Fruit fly (Drosophila melanogaster) whole organism, embryonic: ENCODE results near the gene Slu7.

Source experiments
- Adf1 ChIP-seq: fragments of 200-800 bp; sonication (Bioruptor generic); IDR thresholded peaks from 2 replicates; pipeline ENCODE4 v1.3.6; 2022; ENCODE audit warnings: missing biosample characterization, missing genetic modification characterization
- CG10366 ChIP-seq: fragments of 200-800 bp; sonication (Bioruptor generic); IDR thresholded peaks from 2 replicates; pipeline ENCODE4 v1.3.6; 2022; ENCODE audit warnings: missing biosample characterization, missing genetic modification characterization
- CG10431 ChIP-seq: fragments of 200-800 bp; sonication (Bioruptor generic); optimal IDR thresholded peaks from 3 replicates; lab custom pipeline; 2018; ENCODE audit warnings: missing biosample characterization, mild to moderate bottlenecking, missing genetic modification characterization
- CG10462 ChIP-seq: fragments of 200-800 bp; sonication (Bioruptor generic); optimal IDR thresholded peaks from 2 replicates; lab custom pipeline; 2016; ENCODE audit warnings: missing biosample characterization, missing genetic modification characterization
- CG11560 ChIP-seq: fragments of 200-800 bp; sonication (Bioruptor generic); IDR thresholded peaks from 3 replicates; pipeline ENCODE4 v1.3.6; 2022; ENCODE audit warnings: missing biosample characterization, missing genetic modification characterization
- CG12744 ChIP-seq: fragments of 200-800 bp; sonication (Bioruptor generic); optimal IDR thresholded peaks from 2 replicates; lab custom pipeline; 2016; ENCODE audit warnings: missing biosample characterization, missing genetic modification characterization
- CG12942 ChIP-seq: fragments of 200-800 bp; sonication (Bioruptor generic); optimal IDR thresholded peaks from 3 replicates; lab custom pipeline; 2016; ENCODE audit warnings: missing biosample characterization, missing genetic modification characterization
- CG14014 ChIP-seq: fragments of 200-800 bp; sonication (Bioruptor generic); IDR thresholded peaks from 2 replicates; pipeline ENCODE4 v1.3.6; 2022; ENCODE audit warnings: missing biosample characterization, missing genetic modification characterization
- CG15696 ChIP-seq: fragments of 200-800 bp; sonication (Bioruptor generic); optimal IDR thresholded peaks from 2 replicates; lab custom pipeline; 2019; ENCODE audit warnings: missing biosample characterization, mild to moderate bottlenecking, missing genetic modification characterization, moderate library complexity
- CG1602 ChIP-seq: fragments of 200-800 bp; sonication (Bioruptor generic); optimal IDR thresholded peaks from 3 replicates; lab custom pipeline; 2016; ENCODE audit warnings: missing biosample characterization, missing genetic modification characterization
- CG16779 ChIP-seq: fragments of 200-800 bp; sonication (Bioruptor generic); IDR thresholded peaks from 2 replicates; pipeline ENCODE4 v1.3.6; 2022; ENCODE audit warnings: missing biosample characterization, missing genetic modification characterization
- CG16813 ChIP-seq: fragments of 200-800 bp; sonication (Bioruptor generic); IDR thresholded peaks from 3 replicates; pipeline ENCODE4 v1.3.6; 2022; ENCODE audit warnings: missing biosample characterization, missing genetic modification characterization; ENCODE audit not compliant: partially characterized antibody
- CG3065 ChIP-seq: fragments of 200-800 bp; sonication (Bioruptor generic); optimal IDR thresholded peaks from 2 replicates; lab custom pipeline; 2016; ENCODE audit warnings: missing biosample characterization, missing genetic modification characterization
- CG3726 ChIP-seq: fragments of 200-800 bp; sonication (Bioruptor generic); IDR thresholded peaks from 3 replicates; pipeline ENCODE4, ENCODE4 v1.3.6; 2022; ENCODE audit warnings: missing biosample characterization, missing genetic modification characterization
- CG3838 ChIP-seq: fragments of 200-800 bp; sonication (Bioruptor generic); optimal IDR thresholded peaks from 3 replicates; lab custom pipeline; 2016; ENCODE audit warnings: missing biosample characterization, missing genetic modification characterization
- CG3995 ChIP-seq: fragments of 200-800 bp; sonication (Bioruptor generic); optimal IDR thresholded peaks from 3 replicates; lab custom pipeline; 2016; ENCODE audit warnings: missing biosample characterization, missing genetic modification characterization
- CG4282 ChIP-seq: fragments of 200-800 bp; sonication (Bioruptor generic); optimal IDR thresholded peaks from 2 replicates; lab custom pipeline; 2016; ENCODE audit warnings: missing biosample characterization, missing genetic modification characterization
- CG4360 ChIP-seq: fragments of 200-800 bp; sonication (Bioruptor generic); IDR thresholded peaks from 2 replicates; pipeline ENCODE4 v1.3.6; 2022; ENCODE audit warnings: missing biosample characterization, missing genetic modification characterization
- CG4707 ChIP-seq: fragments of 200-800 bp; sonication (Bioruptor generic); optimal IDR thresholded peaks from 2 replicates; lab custom pipeline; 2018; ENCODE audit warnings: missing biosample characterization, mild to moderate bottlenecking, missing genetic modification characterization, moderate library complexity
- CG6654 ChIP-seq: fragments of 200-800 bp; sonication (Bioruptor generic); optimal IDR thresholded peaks from 2 replicates; lab custom pipeline; 2017; ENCODE audit warnings: missing biosample characterization, mild to moderate bottlenecking, missing genetic modification characterization
- CG7745 ChIP-seq: fragments of 200-800 bp; sonication (Bioruptor generic); optimal IDR thresholded peaks from 2 replicates; lab custom pipeline; 2018; ENCODE audit warnings: missing biosample characterization, mild to moderate bottlenecking, missing genetic modification characterization, moderate library complexity
- Dek ChIP-seq: fragments of 200-800 bp; sonication (Bioruptor generic); optimal IDR thresholded peaks from 3 replicates; lab custom pipeline; 2019; ENCODE audit warnings: missing biosample characterization, mild to moderate bottlenecking, missing genetic modification characterization, moderate library complexity
- Doc3 ChIP-seq: fragments of 200-800 bp; sonication (Bioruptor generic); IDR thresholded peaks from 3 replicates; pipeline ENCODE4 v1.3.6; 2022; ENCODE audit warnings: missing biosample characterization, missing genetic modification characterization; ENCODE audit not compliant: partially characterized antibody
- HLH3B ChIP-seq: fragments of 200-800 bp; sonication (Bioruptor generic); IDR thresholded peaks from 2 replicates; pipeline ENCODE4 v1.3.6; 2022; ENCODE audit warnings: missing biosample characterization, missing genetic modification characterization
- Hr51 ChIP-seq, 2 experiments: fragments of 200-800 bp; sonication (Bioruptor generic); optimal IDR thresholded peaks; 2 replicates in 1 of 2; 3 replicates in 1 of 2; lab custom pipeline; 2016 to 2018; ENCODE audit warnings: missing biosample characterization in 2 of 2, missing genetic modification characterization in 2 of 2, mild to moderate bottlenecking in 1 of 2, moderate library complexity in 1 of 2
- Meics ChIP-seq: fragments of 200-800 bp; sonication (Bioruptor generic); optimal IDR thresholded peaks from 2 replicates; lab custom pipeline; 2017; ENCODE audit warnings: missing biosample characterization, mild to moderate bottlenecking, missing genetic modification characterization
- Mrtf ChIP-seq: fragments of 200-800 bp; sonication (Bioruptor generic); IDR thresholded peaks from 3 replicates; pipeline ENCODE4 v1.3.6; 2022; ENCODE audit warnings: missing biosample characterization, missing genetic modification characterization
- Nf-YC ChIP-seq: fragments of 200-800 bp; optimal IDR thresholded peaks from 3 replicates; lab custom pipeline; 2019; ENCODE audit warnings: missing biosample characterization, mild to moderate bottlenecking, missing genetic modification characterization, moderate library complexity
- Pdp1 ChIP-seq, 2 experiments: fragments of 200-800 bp; sonication (Bioruptor generic); optimal IDR thresholded peaks; 3 replicates each; lab custom pipeline; 2016; ENCODE audit warnings: missing biosample characterization in 2 of 2, missing genetic modification characterization in 2 of 2, mild to moderate bottlenecking in 1 of 2, moderate library complexity in 1 of 2
- Side ChIP-seq: fragments of 200-800 bp; sonication (Bioruptor generic); optimal IDR thresholded peaks from 2 replicates; lab custom pipeline; 2016; ENCODE audit warnings: missing biosample characterization, missing genetic modification characterization
- Sin3A ChIP-seq: fragments of >200 bp; optimal IDR thresholded peaks from 2 replicates; lab custom pipeline; 2018
- Sry-β ChIP-seq: fragments of 200-800 bp; sonication (Bioruptor generic); optimal IDR thresholded peaks from 2 replicates; lab custom pipeline; 2018; ENCODE audit warnings: missing biosample characterization, mild to moderate bottlenecking, missing genetic modification characterization, moderate library complexity
- Ssrp ChIP-seq: fragments of 200-800 bp; sonication (Bioruptor generic); optimal IDR thresholded peaks from 2 replicates; lab custom pipeline; 2018; ENCODE audit warnings: missing biosample characterization, mild to moderate bottlenecking, missing genetic modification characterization, moderate library complexity
- bigmax ChIP-seq: fragments of 200-800 bp; sonication (Bioruptor generic); optimal IDR thresholded peaks from 2 replicates; lab custom pipeline; 2018; ENCODE audit warnings: missing biosample characterization, mild to moderate bottlenecking, missing genetic modification characterization
- chn ChIP-seq: fragments of 200-800 bp; sonication (Bioruptor generic); optimal IDR thresholded peaks from 2 replicates; lab custom pipeline; 2016; ENCODE audit warnings: missing biosample characterization, missing genetic modification characterization
- cwo ChIP-seq: fragments of 200-800 bp; sonication (Bioruptor generic); optimal IDR thresholded peaks from 3 replicates; lab custom pipeline; 2017; ENCODE audit warnings: missing biosample characterization, missing genetic modification characterization, mild to moderate bottlenecking, moderate library complexity, missing genetic modification reagents
- esg ChIP-seq: fragments of 200-800 bp; sonication (Bioruptor generic); conservative IDR thresholded peaks from 2 replicates; pipeline ENCODE4 v1.3.6; 2022; ENCODE audit warnings: missing biosample characterization, missing genetic modification characterization
- fd3F ChIP-seq: fragments of 200-800 bp; sonication (Bioruptor generic); optimal IDR thresholded peaks from 2 replicates; lab custom pipeline; 2018; ENCODE audit warnings: missing biosample characterization, mild to moderate bottlenecking, missing genetic modification characterization, moderate library complexity
- fru ChIP-seq: fragments of >200 bp; optimal IDR thresholded peaks from 2 replicates; lab custom pipeline; 2017
- gcm ChIP-seq: fragments of 200-800 bp; sonication (Bioruptor generic); optimal IDR thresholded peaks from 2 replicates; lab custom pipeline; 2019; ENCODE audit warnings: missing biosample characterization, mild to moderate bottlenecking, missing genetic modification characterization, moderate library complexity
- grau ChIP-seq: fragments of 200-800 bp; optimal IDR thresholded peaks from 3 replicates; lab custom pipeline; 2019; ENCODE audit warnings: missing biosample characterization, mild to moderate bottlenecking, missing genetic modification characterization, moderate library complexity
- hkb ChIP-seq, 2 experiments: fragments of 200-800 bp in 1 of 2; fragments of >200 bp in 1 of 2; sonication (Bioruptor generic) in 1 of 2; IDR thresholded peaks in 1 of 2; optimal IDR thresholded peaks in 1 of 2; 2 replicates each; pipeline versions ENCODE4 v1.3.6 to Lab custom; 2017 to 2022; ENCODE audit warnings: missing biosample characterization in 1 of 2, missing genetic modification characterization in 1 of 2
- onecut ChIP-seq: fragments of 200-800 bp; sonication (Bioruptor generic); IDR thresholded peaks from 2 replicates; pipeline ENCODE4 v1.3.6; 2022; ENCODE audit warnings: missing biosample characterization, missing genetic modification characterization
- peb ChIP-seq: fragments of 200-800 bp; sonication (Bioruptor generic); IDR thresholded peaks from 2 replicates; pipeline ENCODE4 v1.3.6; 2022; ENCODE audit warnings: missing biosample characterization, missing genetic modification characterization
- ranshi ChIP-seq: fragments of 200-800 bp; sonication (Bioruptor generic); IDR thresholded peaks from 2 replicates; pipeline ENCODE4 v1.3.6; 2022; ENCODE audit warnings: missing biosample characterization, missing genetic modification characterization
- ro ChIP-seq: fragments of 200-800 bp; sonication (Bioruptor generic); IDR thresholded peaks from 2 replicates; pipeline ENCODE4 v1.3.6; 2022; ENCODE audit warnings: missing biosample characterization, missing genetic modification characterization
- sima ChIP-seq: fragments of 200-800 bp; sonication (Bioruptor generic); optimal IDR thresholded peaks from 2 replicates; lab custom pipeline; 2016; ENCODE audit warnings: missing biosample characterization, missing genetic modification characterization
- slp2 ChIP-seq: fragments of 200-800 bp; sonication (Bioruptor generic); optimal IDR thresholded peaks from 2 replicates; lab custom pipeline; 2016; ENCODE audit warnings: missing biosample characterization, missing genetic modification characterization
- unc-4 ChIP-seq: fragments of 200-800 bp; sonication (Bioruptor generic); IDR thresholded peaks from 2 replicates; pipeline ENCODE4 v1.3.6; 2022; ENCODE audit warnings: missing biosample characterization, missing genetic modification characterization; ENCODE audit not compliant: partially characterized antibody
- wek ChIP-seq: fragments of 200-800 bp; sonication (Bioruptor generic); optimal IDR thresholded peaks from 3 replicates; lab custom pipeline; 2018; ENCODE audit warnings: missing biosample characterization, mild to moderate bottlenecking, missing genetic modification characterization, moderate library complexity

The Slu7 gene

dm6 chr3R:29063207-29063920, 24.5 kb upstream of the Slu7 start (continued):
- TF ChIP-seq CG3065 (GFP tag; lab: Kevin White, UChicago) (no peak), CG1602 (GFP tag; lab: Kevin White, UChicago) (peak; percentile 39), unc-4 (GFP tag; lab: Robert Waterston, UW) (no peak), CG10366 (GFP tag; lab: Robert Waterston, UW) (no peak), CG4707 (no peak), CG10462 (peak; percentile 15), sima (GFP tag; lab: Kevin White, UChicago) (no peak), CG11560 (tag; lab: Robert Waterston, UW) (no peak), peb (GFP tag; lab: Robert Waterston, UW) (no peak), slp2 (peak; percentile 9), Adf1 (GFP tag; lab: Robert Waterston, UW) (no peak), CG12744 (GFP tag; lab: Kevin White, UChicago) (peak; percentile 2), fd3F (GFP tag; lab: Kevin White, UChicago) (peak; percentile 64), CG16779 (GFP tag; lab: Robert Waterston, UW) (no peak), CG3726 (GFP tag; lab: Robert Waterston, UW) (no peak), fru (lab: Kevin White, UChicago) (no peak), ro (GFP tag; lab: Robert Waterston, UW) (no peak), CG12942 (GFP tag; lab: Kevin White, UChicago) (peak; percentile 10), Side (GFP tag; lab: Kevin White, UChicago) (peak; percentile 21), CG3995 (GFP tag; lab: Kevin White, UChicago) (no peak), wek (GFP tag; lab: Kevin White, UChicago) (no peak), CG4282 (GFP tag; lab: Kevin White, UChicago) (peak; percentile 23), gcm (GFP tag; lab: Kevin White, UChicago) (peak; percentile 10), chn (GFP tag; lab: Kevin White, UChicago) (peak; percentile 34), bigmax (GFP tag; lab: Kevin White, UChicago) (no peak), cwo (GFP tag; lab: Kevin White, UChicago) (peak; percentile 65), CG16813 (no peak), CG10431 (peak; percentile 68), esg (GFP tag; lab: Robert Waterston, UW) (no peak), CG6654 (GFP tag; lab: Kevin White, UChicago) (peak; percentile 23), Hr51 (GFP tag; optimal IDR thresholded peaks at IDR 0.05; lab: Kevin White, UChicago) (peak; percentile 56 to 83), CG15696 (tag; lab: Kevin White, UChicago) (peak; percentile 77), CG14014 (GFP tag; lab: Robert Waterston, UW) (no peak), Sin3A (peak; percentile 40), hkb (optimal IDR thresholded peaks at IDR 0.05; lab: Kevin White, UChicago) (no peak), hkb (GFP tag; IDR thresholded peaks at IDR 0.05; lab: Robert Waterston, UW) (no peak), CG4360 (GFP tag; lab: Robert Waterston, UW) (no peak), Mrtf (GFP tag; lab: Robert Waterston, UW) (no peak), Ssrp (tag; lab: Kevin White, UChicago) (peak; percentile 80), Pdp1 (GFP tag; optimal IDR thresholded peaks at IDR 0.05; lab: Kevin White, UChicago) (peak; percentile 6 to 55), grau (tag; lab: Kevin White, UChicago) (peak; percentile 82), Dek (tag; lab: Kevin White, UChicago) (peak; percentile 76), ranshi (no peak), CG7745 (tag; lab: Kevin White, UChicago) (no peak), Nf-YC (tag; lab: Kevin White, UChicago) (peak; percentile 72), HLH3B (GFP tag; lab: Robert Waterston, UW) (no peak), Doc3 (GFP tag; lab: Robert Waterston, UW) (no peak), Meics (peak; percentile 77), onecut (GFP tag; lab: Robert Waterston, UW) (no peak; the same call in 1 of the 2 replicates), Sry-β (GFP tag; lab: Kevin White, UChicago) (peak; percentile 41), CG3838 (GFP tag; lab: Kevin White, UChicago) (peak; percentile 24)
